Worm (Caenorhabditis elegans) whole organism, late embryonic: ENCODE results near the gene ges-1.

ENCODE experiments used
- C38D4.7 ChIP-seq: fragments of 200-800 bp; sonication (Bioruptor generic); optimal IDR thresholded peaks from 2 replicates; lab custom pipeline; 2018; ENCODE audit warnings: mild to moderate bottlenecking, missing genetic modification characterization, moderate library complexity, missing compliant biosample characterization
- T23F11.4 ChIP-seq: fragments of 200-800 bp; sonication (Bioruptor generic); optimal IDR thresholded peaks from 2 replicates; lab custom pipeline; 2018; ENCODE audit warnings: mild to moderate bottlenecking, missing genetic modification characterization, missing compliant biosample characterization
- dmd-4 ChIP-seq: sonication (generic microtip); optimal IDR thresholded peaks from 2 replicates; lab custom pipeline; 2016; ENCODE audit warnings: borderline replicate concordance, missing genetic modification characterization, missing compliant biosample characterization
- elt-4 ChIP-seq: sonication (generic microtip); optimal IDR thresholded peaks from 2 replicates; lab custom pipeline; 2016; ENCODE audit warnings: missing genetic modification characterization, missing compliant biosample characterization
- fax-1 ChIP-seq: sonication (generic microtip); optimal IDR thresholded peaks from 2 replicates; lab custom pipeline; 2016; ENCODE audit warnings: missing genotype, missing genetic modification characterization, missing compliant biosample characterization
- nhr-11 ChIP-seq: fragments of 150-350 bp; optimal IDR thresholded peaks from 2 replicates; lab custom pipeline; 2014; ENCODE audit warnings: missing biosample characterization, missing genetic modification characterization
- odd-2 ChIP-seq: sonication (generic microtip); optimal IDR thresholded peaks from 2 replicates; lab custom pipeline; 2017; ENCODE audit warnings: antibody characterized with exemption, mild to moderate bottlenecking, missing genetic modification characterization, missing compliant biosample characterization
- pha-4 ChIP-seq: fragments of 150-350 bp; optimal IDR thresholded peaks from 2 replicates; lab custom pipeline; 2018; ENCODE audit warnings: missing biosample characterization, missing genetic modification reagents, missing genetic modification characterization
- pqm-1 ChIP-seq: sonication (generic microtip); optimal IDR thresholded peaks from 2 replicates; lab custom pipeline; 2016; ENCODE audit warnings: missing genetic modification characterization, missing compliant biosample characterization
- pros-1 ChIP-seq: fragments of 150-350 bp; optimal IDR thresholded peaks from 2 replicates; lab custom pipeline; 2014; ENCODE audit warnings: missing biosample characterization, missing genetic modification reagents, missing genetic modification characterization
- tbx-2 ChIP-seq: sonication (generic microtip); optimal IDR thresholded peaks from 2 replicates; lab custom pipeline; 2016; ENCODE audit warnings: missing genetic modification characterization, missing compliant biosample characterization
- unc-55 ChIP-seq: sonication (generic microtip); optimal IDR thresholded peaks from 2 replicates; lab custom pipeline; 2017; ENCODE audit warnings: missing biosample characterization, missing genetic modification reagents, missing genetic modification characterization

DNA sequence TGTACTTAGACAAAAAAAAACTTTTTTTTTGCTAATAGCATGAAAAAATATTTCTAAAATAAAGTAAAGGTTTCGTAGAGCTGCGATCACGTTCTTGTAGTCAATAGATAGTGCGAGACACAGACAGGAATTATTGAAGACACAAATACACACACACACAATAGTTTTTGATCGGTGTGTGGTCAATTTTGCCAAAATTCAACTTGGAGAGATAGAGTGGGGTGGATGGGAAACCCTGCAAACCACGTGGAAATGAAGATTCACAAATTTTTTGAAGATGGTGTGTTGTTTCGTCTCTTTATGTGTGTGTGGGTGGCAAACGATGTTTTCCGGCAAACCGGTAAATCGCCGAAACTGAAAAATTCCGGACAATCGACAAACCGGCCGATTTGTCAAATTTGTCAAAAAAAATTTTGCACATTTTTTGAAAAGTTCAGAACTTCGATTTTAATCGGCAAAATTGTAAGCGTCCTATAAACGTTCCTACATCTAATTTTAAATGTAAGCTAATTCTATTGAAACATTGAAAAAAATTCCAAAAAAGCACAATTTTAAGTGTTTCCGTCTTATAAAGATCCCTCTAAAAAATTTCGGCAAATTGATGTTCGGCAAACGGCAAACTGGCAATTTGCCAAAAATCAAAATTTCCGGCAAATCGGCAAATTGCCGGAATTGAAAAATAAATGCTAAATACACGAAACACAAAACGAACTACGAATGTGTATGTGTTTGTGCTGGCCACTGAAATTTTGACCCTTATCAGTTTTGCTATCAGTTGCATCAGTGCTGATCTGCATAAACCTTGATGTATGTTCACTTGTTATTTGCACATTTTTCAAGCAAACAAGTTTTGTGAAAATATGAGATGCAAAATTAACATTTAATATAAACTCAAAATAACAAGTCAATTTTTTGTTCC lies 822 bp upstream of the ges-1 start:
- TF ChIP-seq dmd-4, result no peak
- no peak for TF ChIP-seq nhr-11
- TF ChIP-seq C38D4.7 (GFP tag; lab: Kevin White, UChicago), result no peak
- no peak for TF ChIP-seq pqm-1 (tag; lab: Kevin White, UChicago)
- no peak for TF ChIP-seq T23F11.4 (GFP tag; lab: Kevin White, UChicago)
- no peak for TF ChIP-seq elt-4
- no peak for TF ChIP-seq pha-4 (tag; lab: Kevin White, UChicago)
- no peak for TF ChIP-seq tbx-2 (tag; lab: Kevin White, UChicago)
- no peak for TF ChIP-seq odd-2 (tag; lab: Kevin White, UChicago)
- no peak for TF ChIP-seq unc-55 (GFP tag; lab: Kevin White, UChicago)
- no peak for TF ChIP-seq pros-1 (tag; lab: Kevin White, UChicago)
- no peak for TF ChIP-seq fax-1 (tag; lab: Kevin White, UChicago)
